Fruit fly (Drosophila melanogaster): Measurements from ENCODE around the gene cyc.

dm6 chr3L:19817807-19818531 lies 2.2 kb upstream of the cyc start, which contains the start of the genes Fibp and Deaf1:
- peak in 1 of 2 experiments; percentile 9 for TF ChIP-seq CTCF (optimal IDR thresholded peaks at IDR 0.05)
- TF ChIP-seq CG8478 (optimal IDR thresholded peaks at IDR 0.05) = no peak

Measured in S2 (cell line).